Worm (Caenorhabditis elegans): ENCODE data around the gene Y39E4B.6.

The Y39E4B.6 gene

DNA sequence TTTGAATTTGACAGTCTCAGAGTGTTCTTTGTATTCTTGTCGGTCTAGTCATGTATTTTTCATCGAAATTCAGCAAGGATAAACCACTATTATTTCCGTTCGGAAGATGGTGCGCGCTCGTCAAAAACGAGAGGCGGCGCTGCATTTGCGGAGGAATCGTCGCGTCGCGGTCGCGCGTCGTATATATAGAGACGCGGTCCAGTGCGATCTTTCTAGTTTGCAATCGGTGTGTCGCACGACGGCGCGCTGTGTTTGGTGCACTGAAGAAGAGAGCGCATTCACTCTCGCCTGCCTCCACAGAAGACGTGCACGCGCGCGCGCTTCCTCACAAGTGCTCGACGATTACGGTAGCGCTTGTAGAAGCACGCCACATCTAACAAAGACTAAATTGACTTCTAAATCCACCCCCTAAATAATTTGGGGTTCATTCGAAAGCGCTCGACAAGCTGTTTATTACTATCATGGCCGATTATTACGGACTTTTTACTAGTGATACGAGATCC lies at the start of gene Y39E4B.6 (continued):
- TF ChIP-seq lin-14 (GFP tag; optimal IDR thresholded peaks at IDR 0.05) (peak; percentile 100), unc-62 (GFP tag; optimal IDR thresholded peaks at IDR 0.05) (no peak), ceh-8 (GFP tag; optimal IDR thresholded peaks at IDR 0.05) (peak; percentile 89), egl-13 (tag; optimal IDR thresholded peaks at IDR 0.05) (peak; percentile 98), fkh-10 (GFP tag; optimal IDR thresholded peaks at IDR 0.05) (peak; percentile 98), isw-1 (GFP tag; IDR thresholded peaks at IDR 0.05) (peak; percentile 96), xbp-1 (tag; optimal IDR thresholded peaks at IDR 0.05) (peak; percentile 97), nhr-12 (tag; optimal IDR thresholded peaks at IDR 0.05) (no peak), tbx-2 (tag; optimal IDR thresholded peaks at IDR 0.05) (peak; percentile 98), irx-1 (tag; optimal IDR thresholded peaks at IDR 0.05) (peak; percentile 94), grh-1 (GFP tag; IDR thresholded peaks at IDR 0.05) (peak; percentile 94), mef-2 (tag; optimal IDR thresholded peaks at IDR 0.05) (peak; percentile 80), mep-1 (tag; optimal IDR thresholded peaks at IDR 0.05) (peak; percentile 88), nhr-85 (tag) (peak; percentile 99), nhr-90 (tag; optimal IDR thresholded peaks at IDR 0.05; ENCODE audit: poor library complexity) (peak; percentile 96), C04F5.9 (tag; optimal IDR thresholded peaks at IDR 0.05) (peak; percentile 88), fos-1 (tag; optimal IDR thresholded peaks at IDR 0.05) (peak; percentile 95), lsy-2 (tag; optimal IDR thresholded peaks at IDR 0.05) (peak; percentile 92 to 96), efl-1 (optimal IDR thresholded peaks at IDR 0.05) (peak; percentile 84 to 87), efl-1 (GFP tag; optimal IDR thresholded peaks at IDR 0.05 in 1 of 2) (peak; percentile 69 to 97), C34B4.2 (tag; optimal IDR thresholded peaks at IDR 0.05) (peak; percentile 46), efl-3 (GFP tag; optimal IDR thresholded peaks at IDR 0.05) (peak; percentile 28), rnt-1 (tag; optimal IDR thresholded peaks at IDR 0.05) (peak; percentile 92), unc-98 (GFP tag; IDR thresholded peaks at IDR 0.05) (peak; percentile 83), mab-9 (GFP tag; IDR thresholded peaks at IDR 0.05) (peak; percentile 94), sox-4 (tag; optimal IDR thresholded peaks at IDR 0.05) (peak; percentile 88), ceh-82 (tag; optimal IDR thresholded peaks at IDR 0.05) (peak; percentile 96 to 99 (median 98)), lir-3 (tag; optimal IDR thresholded peaks at IDR 0.05; ENCODE audit: poor library complexity) (peak; percentile 87), aly-2 (tag; optimal IDR thresholded peaks at IDR 0.05) (peak; percentile 86), ceh-90 (tag; optimal IDR thresholded peaks at IDR 0.05) (peak; percentile 49), hlh-17 (GFP tag; optimal IDR thresholded peaks at IDR 0.05; ENCODE audit: borderline replicate concordance) (no peak), egl-27 (tag; optimal IDR thresholded peaks at IDR 0.05) (peak; percentile 75 to 84)

DNA sequence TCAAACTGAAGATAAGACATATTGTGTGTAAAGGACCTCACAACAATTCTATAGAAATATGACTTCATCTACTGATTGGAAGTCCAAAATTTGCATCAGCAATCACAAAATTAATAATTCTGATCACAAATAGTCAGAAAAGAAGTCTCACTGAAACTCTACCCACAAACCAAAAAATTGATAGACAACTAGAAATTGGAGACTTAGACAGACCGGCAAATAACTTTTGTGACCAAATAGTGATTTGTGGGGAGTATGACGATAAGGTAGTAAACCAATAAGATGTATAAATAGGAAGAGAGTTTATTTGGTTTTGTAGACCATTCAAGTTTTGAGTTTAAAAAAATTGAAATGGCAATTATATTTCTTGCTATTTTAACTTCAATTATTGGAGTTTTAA lies 46.3 kb upstream of the Y39E4B.6 start, which contains the start of gene cyp-13A12:
TSS of gene cyp-13A12 (plus strand) at position 267 of the 400 bp plus-strand sequence.
- TF ChIP-seq ces-1 (GFP tag; optimal IDR thresholded peaks at IDR 0.05) (no peak), sptf-1 (tag; optimal IDR thresholded peaks at IDR 0.05) (no peak), jun-1 (tag; optimal IDR thresholded peaks at IDR 0.05) (no peak), nhr-11 (tag; optimal IDR thresholded peaks at IDR 0.05) (no peak), C04F5.9 (tag; optimal IDR thresholded peaks at IDR 0.05) (no peak), lin-35 (GFP tag; optimal IDR thresholded peaks at IDR 0.05) (peak in 1 of 2 experiments; percentile 8), mef-2 (tag; optimal IDR thresholded peaks at IDR 0.05) (no peak), elt-2 (tag; optimal IDR thresholded peaks at IDR 0.05) (peak; percentile 20), lsy-2 (tag; optimal IDR thresholded peaks at IDR 0.05) (no peak), efl-3 (GFP tag; optimal IDR thresholded peaks at IDR 0.05) (no peak), efl-1 (optimal IDR thresholded peaks at IDR 0.05) (no peak), efl-1 (GFP tag; optimal IDR thresholded peaks at IDR 0.05 in 1 of 2) (no peak), tlp-1 (tag; optimal IDR thresholded peaks at IDR 0.05) (no peak)

ce11 chrIII:13027949-13028348 lies 42.6 kb upstream of the Y39E4B.6 start:
- TF ChIP-seq ceh-88 (GFP tag; IDR thresholded peaks at IDR 0.05) (no peak), efl-1 (optimal IDR thresholded peaks at IDR 0.05) (no peak), efl-1 (GFP tag; optimal IDR thresholded peaks at IDR 0.05 in 1 of 2) (peak in 1 of 2 experiments; percentile 53)

Data from whole organism, L1 larva.